Worm (Caenorhabditis elegans) whole organism, young adult: ENCODE measurements around the gene C45G9.14.

Experiments
- D2030.7 ChIP-seq: fragments of 200-800 bp; sonication (Bioruptor generic); IDR thresholded peaks from 2 replicates; pipeline ENCODE4 v1.3.6; 2022; ENCODE audit warnings: missing genetic modification reagents, missing genetic modification characterization, missing compliant biosample characterization
- F10E7.11 ChIP-seq: sonication (generic microtip); optimal IDR thresholded peaks from 2 replicates; lab custom pipeline; 2017; ENCODE audit warnings: mild to moderate bottlenecking, missing genetic modification characterization, moderate library complexity, missing compliant biosample characterization
- F23B12.7 ChIP-seq: sonication (generic microtip); optimal IDR thresholded peaks from 2 replicates; lab custom pipeline; 2017; ENCODE audit warnings: missing genetic modification characterization, mild to moderate bottlenecking, missing compliant biosample characterization, antibody characterized with exemption, moderate library complexity; ENCODE audit not compliant: insufficient read depth
- F33H1.4 ChIP-seq: fragments of 200-800 bp; sonication (Bioruptor generic); IDR thresholded peaks from 2 replicates; pipeline ENCODE4 v1.3.6; 2022; ENCODE audit warnings: missing genetic modification reagents, missing genetic modification characterization, missing compliant biosample characterization
- F49E8.2 ChIP-seq: sonication (generic microtip); optimal IDR thresholded peaks from 3 replicates; lab custom pipeline; 2017; ENCODE audit warnings: missing genetic modification characterization, mild to moderate bottlenecking, missing compliant biosample characterization, antibody characterized with exemption, moderate library complexity; ENCODE audit not compliant: insufficient read depth
- F57A8.1 ChIP-seq: fragments of 200-800 bp; sonication (Bioruptor generic); optimal IDR thresholded peaks from 2 replicates; lab custom pipeline; 2018; ENCODE audit warnings: mild to moderate bottlenecking, missing genetic modification characterization, moderate library complexity, missing compliant biosample characterization
- K12H6.12 ChIP-seq: fragments of 200-800 bp; sonication (Bioruptor generic); optimal IDR thresholded peaks from 2 replicates; lab custom pipeline; 2018; ENCODE audit warnings: mild to moderate bottlenecking, missing genetic modification characterization, missing compliant biosample characterization
- T07F8.4 ChIP-seq: sonication (generic microtip); optimal IDR thresholded peaks from 2 replicates; lab custom pipeline; 2016; ENCODE audit warnings: mild to moderate bottlenecking, missing genetic modification characterization, moderate library complexity, missing compliant biosample characterization
- Y53G8AR.9 ChIP-seq: fragments of 200-800 bp; sonication (Bioruptor generic); conservative IDR thresholded peaks from 2 replicates; pipeline ENCODE4 v1.3.6; 2022; ENCODE audit warnings: missing genetic modification reagents, missing genetic modification characterization, missing compliant biosample characterization
- Y67H2A.10 ChIP-seq: fragments of 200-800 bp; sonication (Bioruptor generic); conservative IDR thresholded peaks from 2 replicates; pipeline ENCODE4 v1.3.6; 2022; ENCODE audit warnings: missing genetic modification reagents, missing genetic modification characterization, missing compliant biosample characterization
- ZK185.1 ChIP-seq: sonication (generic microtip); optimal IDR thresholded peaks from 2 replicates; lab custom pipeline; 2016; ENCODE audit warnings: mild to moderate bottlenecking, missing genetic modification characterization, missing compliant biosample characterization; ENCODE audit not compliant: poor library complexity, severe bottlenecking
- aptf-3 ChIP-seq: fragments of 200-800 bp; sonication (Bioruptor generic); IDR thresholded peaks from 2 replicates; pipeline ENCODE4 v1.3.6; 2022; ENCODE audit warnings: missing genetic modification characterization, missing compliant biosample characterization
- attf-3 ChIP-seq: fragments of 200-800 bp; sonication (Bioruptor generic); conservative IDR thresholded peaks from 2 replicates; pipeline ENCODE4 v1.3.6; 2022; ENCODE audit warnings: missing genetic modification reagents, missing genetic modification characterization, missing compliant biosample characterization
- attf-5 ChIP-seq: fragments of 200-800 bp; sonication (Bioruptor generic); optimal IDR thresholded peaks from 2 replicates; lab custom pipeline; 2018; ENCODE audit warnings: mild to moderate bottlenecking, missing genetic modification characterization, missing compliant biosample characterization
- cebp-1 ChIP-seq, 2 experiments: fragments of 200-800 bp in 1 of 2; sonication (Bioruptor generic) in 1 of 2; sonication (generic microtip) in 1 of 2; IDR thresholded peaks in 1 of 2; optimal IDR thresholded peaks in 1 of 2; 2 replicates each; pipeline versions ENCODE4 v1.3.6 to Lab custom; 2017 to 2022; ENCODE audit warnings: missing compliant biosample characterization in 2 of 2, missing genetic modification characterization in 2 of 2, mild to moderate bottlenecking in 1 of 2, missing genetic modification reagents in 1 of 2, moderate library complexity in 1 of 2
- ceh-100 ChIP-seq: fragments of 200-800 bp; sonication (Bioruptor generic); IDR thresholded peaks from 2 replicates; pipeline ENCODE4 v1.3.6; 2022; ENCODE audit warnings: missing genetic modification reagents, missing genetic modification characterization, missing compliant biosample characterization
- chd-7 ChIP-seq: sonication (generic microtip); optimal IDR thresholded peaks from 2 replicates; lab custom pipeline; 2016; ENCODE audit warnings: mild to moderate bottlenecking, missing genetic modification characterization, moderate library complexity, missing compliant biosample characterization
- dox-1 ChIP-seq: fragments of 200-800 bp; sonication (Bioruptor generic); IDR thresholded peaks from 2 replicates; pipeline ENCODE4 v1.3.6; 2022; ENCODE audit warnings: missing genetic modification reagents, missing genetic modification characterization, missing compliant biosample characterization
- dpl-1 ChIP-seq: fragments of 150-350 bp; optimal IDR thresholded peaks from 2 replicates; lab custom pipeline; 2014; ENCODE audit warnings: missing biosample characterization, missing genetic modification reagents, missing genetic modification characterization
- ekl-4 ChIP-seq: fragments of 200-800 bp; sonication (Bioruptor generic); IDR thresholded peaks from 2 replicates; pipeline ENCODE4 v1.3.6; 2022; ENCODE audit warnings: missing genetic modification reagents, missing genetic modification characterization, missing compliant biosample characterization
- ets-4 ChIP-seq: fragments of 200-800 bp; sonication (Bioruptor generic); optimal IDR thresholded peaks from 2 replicates; lab custom pipeline; 2018; ENCODE audit warnings: mild to moderate bottlenecking, missing genetic modification characterization, missing compliant biosample characterization
- gei-17 ChIP-seq: fragments of 200-800 bp; sonication (Bioruptor generic); optimal IDR thresholded peaks from 2 replicates; lab custom pipeline; 2018; ENCODE audit warnings: mild to moderate bottlenecking, missing genetic modification characterization, missing compliant biosample characterization
- him-1 ChIP-seq: sonication (generic microtip); optimal IDR thresholded peaks from 2 replicates; lab custom pipeline; 2016; ENCODE audit warnings: missing genotype, missing genetic modification reagents, missing genetic modification characterization, missing compliant biosample characterization
- hmg-1.2 ChIP-seq: fragments of 200-800 bp; sonication (Bioruptor generic); IDR thresholded peaks from 2 replicates; pipeline ENCODE4 v1.3.6; 2022; ENCODE audit warnings: missing genetic modification reagents, missing genetic modification characterization, missing compliant biosample characterization
- lag-1 ChIP-seq: fragments of 200-800 bp; sonication (Bioruptor generic); IDR thresholded peaks from 2 replicates; pipeline ENCODE4 v1.3.6; 2022; ENCODE audit warnings: missing genetic modification reagents, missing genetic modification characterization, missing compliant biosample characterization
- let-607 ChIP-seq, 2 experiments: fragments of 200-800 bp in 1 of 2; sonication (Bioruptor generic) in 1 of 2; sonication (generic microtip) in 1 of 2; optimal IDR thresholded peaks; 2 replicates each; lab custom pipeline; 2016 to 2018; ENCODE audit warnings: mild to moderate bottlenecking in 2 of 2, missing compliant biosample characterization in 2 of 2, missing genetic modification characterization in 2 of 2, moderate library complexity in 2 of 2, missing genotype in 1 of 2
- lin-35 ChIP-seq, 3 experiments: fragments of 150-350 bp in 2 of 3; sonication (generic microtip) in 1 of 3; optimal IDR thresholded peaks; 2 replicates each; lab custom pipeline; 2014 to 2018; ENCODE audit warnings: missing biosample characterization in 3 of 3, missing genetic modification characterization in 3 of 3, missing genetic modification reagents in 3 of 3
- lin-40 ChIP-seq: sonication (generic microtip); optimal IDR thresholded peaks from 2 replicates; lab custom pipeline; 2016; ENCODE audit warnings: missing genetic modification characterization, mild to moderate bottlenecking, missing compliant biosample characterization, missing genotype, missing genetic modification reagents
- lin-54 ChIP-seq: fragments of 200-800 bp; sonication (Bioruptor generic); optimal IDR thresholded peaks from 2 replicates; lab custom pipeline; 2018; ENCODE audit warnings: mild to moderate bottlenecking, missing genetic modification characterization, missing compliant biosample characterization
- madf-10 ChIP-seq: sonication (generic microtip); optimal IDR thresholded peaks from 2 replicates; lab custom pipeline; 2016; ENCODE audit warnings: mild to moderate bottlenecking, missing genetic modification characterization, missing compliant biosample characterization
- mcd-1 ChIP-seq: fragments of 200-800 bp; sonication (Bioruptor generic); IDR thresholded peaks from 2 replicates; pipeline ENCODE4 v1.3.6; 2022; ENCODE audit warnings: missing genetic modification reagents, missing genetic modification characterization, missing compliant biosample characterization
- nfyb-1 ChIP-seq: fragments of 200-800 bp; sonication (Bioruptor generic); IDR thresholded peaks from 2 replicates; pipeline ENCODE4 v1.3.6; 2022; ENCODE audit warnings: missing genetic modification reagents, missing genetic modification characterization, missing compliant biosample characterization
- nhr-179 ChIP-seq: sonication (generic microtip); optimal IDR thresholded peaks from 2 replicates; lab custom pipeline; 2016; ENCODE audit warnings: mild to moderate bottlenecking, missing genetic modification characterization, missing compliant biosample characterization
- nhr-27 ChIP-seq: fragments of 200-800 bp; sonication (Bioruptor generic); optimal IDR thresholded peaks from 2 replicates; lab custom pipeline; 2018; ENCODE audit warnings: mild to moderate bottlenecking, missing genetic modification characterization, moderate library complexity, missing compliant biosample characterization
- nhr-80 ChIP-seq: sonication (generic microtip); optimal IDR thresholded peaks from 2 replicates; lab custom pipeline; 2016; ENCODE audit warnings: missing genetic modification characterization, missing compliant biosample characterization
- sdz-38 ChIP-seq: sonication (generic microtip); optimal IDR thresholded peaks from 2 replicates; lab custom pipeline; 2016; ENCODE audit warnings: missing genotype, missing genetic modification characterization, missing compliant biosample characterization
- snpc-1.3 ChIP-seq: sonication (generic microtip); optimal IDR thresholded peaks from 2 replicates; lab custom pipeline; 2017; ENCODE audit warnings: missing genetic modification characterization, mild to moderate bottlenecking, missing compliant biosample characterization, antibody characterized with exemption, moderate library complexity, missing genotype, missing genetic modification reagents; ENCODE audit not compliant: insufficient read depth
- snpc-3.4 ChIP-seq: sonication (generic microtip); optimal IDR thresholded peaks from 2 replicates; lab custom pipeline; 2017; ENCODE audit warnings: missing genetic modification characterization, mild to moderate bottlenecking, missing compliant biosample characterization, antibody characterized with exemption, moderate library complexity, missing genotype, missing genetic modification reagents
- snpc-4 ChIP-seq, 5 experiments: fragments of 150-350 bp in 1 of 5; sonication (generic microtip) in 4 of 5; optimal IDR thresholded peaks; 2 replicates each; lab custom pipeline; 2014 to 2018; ENCODE audit warnings: missing genetic modification characterization in 5 of 5, missing biosample characterization in 3 of 5, antibody characterized with exemption in 2 of 5, mild to moderate bottlenecking in 2 of 5, missing compliant biosample characterization in 2 of 5, missing genotype in 2 of 5, moderate library complexity in 2 of 5, missing genetic modification reagents in 1 of 5
- tbp1 ChIP-seq: fragments of 200-800 bp; sonication (Bioruptor generic); optimal IDR thresholded peaks from 2 replicates; lab custom pipeline; 2018; ENCODE audit warnings: mild to moderate bottlenecking, missing genetic modification characterization, missing compliant biosample characterization
- tbx-9 ChIP-seq: sonication (generic microtip); optimal IDR thresholded peaks from 2 replicates; lab custom pipeline; 2016; ENCODE audit warnings: borderline replicate concordance, missing genetic modification characterization, inconsistent platforms, missing compliant biosample characterization
- tlf-1 ChIP-seq: fragments of 200-800 bp; sonication (Bioruptor generic); optimal IDR thresholded peaks from 2 replicates; lab custom pipeline; 2018; ENCODE audit warnings: mild to moderate bottlenecking, missing genetic modification characterization, missing compliant biosample characterization
- ztf-18 ChIP-seq: sonication (generic microtip); optimal IDR thresholded peaks from 2 replicates; lab custom pipeline; 2016; ENCODE audit warnings: missing genotype, mild to moderate bottlenecking, missing genetic modification characterization, missing compliant biosample characterization
- ztf-26 ChIP-seq: sonication (generic microtip); optimal IDR thresholded peaks from 2 replicates; lab custom pipeline; 2017; ENCODE audit warnings: missing genetic modification characterization, missing compliant biosample characterization
- ztf-3 ChIP-seq: fragments of 200-800 bp; sonication (Bioruptor generic); optimal IDR thresholded peaks from 2 replicates; lab custom pipeline; 2018; ENCODE audit warnings: mild to moderate bottlenecking, missing genetic modification characterization, missing compliant biosample characterization

C45G9.14 gene

DNA sequence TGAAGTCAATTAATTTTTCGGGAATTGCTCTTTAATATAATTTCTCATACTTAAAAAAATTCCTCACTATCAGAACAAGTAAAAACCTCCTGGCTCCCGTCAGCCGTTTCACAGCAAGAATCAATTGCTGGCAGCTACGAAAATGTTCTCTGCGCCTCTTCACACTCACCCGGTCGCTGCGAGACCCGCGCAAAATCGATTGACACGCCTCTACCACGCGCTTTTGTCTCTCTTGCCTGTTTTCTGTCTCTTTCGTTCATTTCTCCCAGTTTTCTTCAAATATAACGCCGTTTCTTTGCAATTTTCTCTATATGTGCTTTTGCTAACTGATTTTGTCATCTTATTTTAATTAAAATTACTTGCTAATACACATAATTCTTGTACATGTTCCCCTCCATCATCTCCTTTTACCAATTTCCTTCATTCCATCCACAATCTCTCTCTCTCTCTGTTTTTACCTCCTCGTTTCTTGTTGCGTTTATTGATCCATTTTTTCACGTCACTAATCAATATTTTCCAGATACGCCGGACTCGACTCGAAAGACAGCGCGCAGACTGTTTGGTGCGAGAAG is 20.3 kb upstream of the C45G9.14 start, which contains the start of gene pcf-11 (continued):
- peak; percentile 15 for TF ChIP-seq tbp1 (GFP tag; lab: Kevin White, UChicago)
- TF ChIP-seq snpc-3.4 (tag; lab: Kevin White, UChicago), result peak; percentile 26
- no peak for TF ChIP-seq ztf-26 (tag; lab: Kevin White, UChicago)
- TF ChIP-seq aptf-3 (GFP tag; lab: Robert Waterston, UW), result no peak
- TF ChIP-seq ZK185.1, result peak; percentile 5
- TF ChIP-seq ztf-3 (GFP tag; lab: Kevin White, UChicago), result no peak
- TF ChIP-seq ceh-100 (GFP tag; lab: Robert Waterston, UW), result no peak
- TF ChIP-seq hmg-1.2, result peak; percentile 46; the same call in 1 of the 2 replicates
- no peak for TF ChIP-seq gei-17 (GFP tag; lab: Kevin White, UChicago)
- TF ChIP-seq lin-54 (GFP tag; lab: Kevin White, UChicago), result peak; percentile 17
- no peak for TF ChIP-seq tbx-9
- peak; percentile 3 for TF ChIP-seq F23B12.7 (tag; lab: Kevin White, UChicago)
- TF ChIP-seq nfyb-1 (GFP tag; lab: Robert Waterston, UW), result no peak
- no peak for TF ChIP-seq sdz-38 (tag; lab: Kevin White, UChicago)
- TF ChIP-seq F57A8.1 (GFP tag; lab: Kevin White, UChicago), result no peak
- no peak for TF ChIP-seq ets-4
- peak; percentile 12 for TF ChIP-seq snpc-1.3 (tag; lab: Kevin White, UChicago)
- TF ChIP-seq D2030.7 (GFP tag; lab: Robert Waterston, UW), result no peak
- no peak for TF ChIP-seq cebp-1 (GFP tag; IDR thresholded peaks at IDR 0.05; lab: Robert Waterston, UW)
- TF ChIP-seq cebp-1 (tag; optimal IDR thresholded peaks at IDR 0.05; lab: Kevin White, UChicago), result peak; percentile 47
- no peak for TF ChIP-seq nhr-179
- peak in 1 of 3 experiments; percentile 58 for TF ChIP-seq lin-35 (GFP tag; optimal IDR thresholded peaks at IDR 0.05; lab: Kevin White, UChicago)
- no peak for TF ChIP-seq lag-1
- no peak for TF ChIP-seq snpc-4 (GFP tag; optimal IDR thresholded peaks at IDR 0.05; lab: Kevin White, UChicago)
- TF ChIP-seq snpc-4 (tag; optimal IDR thresholded peaks at IDR 0.05; lab: Kevin White, UChicago), result peak in 2 of 4 experiments; percentile 17 to 31
- TF ChIP-seq T07F8.4 (tag; lab: Kevin White, UChicago), result no peak
- peak; percentile 33 to 36 for TF ChIP-seq let-607 (tag; optimal IDR thresholded peaks at IDR 0.05; lab: Kevin White, UChicago)
- peak; percentile 1 for TF ChIP-seq lin-40 (tag; lab: Kevin White, UChicago)
- peak; percentile 46 for TF ChIP-seq ztf-18
- no peak for TF ChIP-seq dpl-1
- TF ChIP-seq mcd-1 (GFP tag; lab: Robert Waterston, UW), result peak; percentile 36; the same call in 1 of the 2 replicates
- TF ChIP-seq Y67H2A.10 (GFP tag; lab: Robert Waterston, UW), result no peak
- TF ChIP-seq him-1 (tag; lab: Kevin White, UChicago), result no peak
- TF ChIP-seq attf-5, result peak; percentile 26
- TF ChIP-seq nhr-80, result peak; percentile 24
- TF ChIP-seq F33H1.4, result peak; percentile 73
- no peak for TF ChIP-seq F49E8.2 (tag; lab: Kevin White, UChicago)
- TF ChIP-seq dox-1 (GFP tag; lab: Robert Waterston, UW), result no peak
- peak; percentile 54 for TF ChIP-seq tlf-1 (GFP tag; lab: Kevin White, UChicago)
- no peak for TF ChIP-seq Y53G8AR.9 (GFP tag; lab: Robert Waterston, UW)
- TF ChIP-seq K12H6.12 (tag; lab: Kevin White, UChicago), result no peak
- peak; percentile 14 for TF ChIP-seq madf-10 (tag; lab: Kevin White, UChicago)
- TF ChIP-seq attf-3 (GFP tag; lab: Robert Waterston, UW), result no peak
- TF ChIP-seq F10E7.11 (tag; lab: Kevin White, UChicago), result no peak
- no peak for TF ChIP-seq nhr-27
- TF ChIP-seq chd-7 (tag; lab: Kevin White, UChicago), result no peak
- 0 out of 2 replicates have a peak, but pooled peaks have one; percentile 20 for TF ChIP-seq ekl-4
